Worm (Caenorhabditis elegans) whole organism, midembryonic: Measurements from ENCODE around the gene bir-1.

Experiments
- T22C8.4 ChIP-seq: fragments of 200-800 bp; sonication (Bioruptor generic); IDR thresholded peaks from 2 replicates; pipeline ENCODE4 v1.3.6; 2022; ENCODE audit warnings: missing genetic modification characterization, missing compliant biosample characterization
- cog-1 ChIP-seq: sonication (generic microtip); optimal IDR thresholded peaks from 2 replicates; lab custom pipeline; 2016; ENCODE audit warnings: missing genetic modification characterization, missing compliant biosample characterization
- flt-1 ChIP-seq: fragments of 200-800 bp; sonication (Bioruptor generic); IDR thresholded peaks from 2 replicates; pipeline ENCODE4 v1.3.6; 2022; ENCODE audit warnings: missing genetic modification characterization, missing compliant biosample characterization
- klf-2 ChIP-seq: fragments of 200-800 bp; sonication (Bioruptor generic); conservative IDR thresholded peaks from 2 replicates; pipeline ENCODE4 v1.3.6; 2022; ENCODE audit warnings: missing genetic modification reagents, missing genetic modification characterization, missing compliant biosample characterization
- ref-1 ChIP-seq: fragments of 200-800 bp; sonication (Bioruptor generic); conservative IDR thresholded peaks from 2 replicates; pipeline ENCODE4 v1.3.6; 2022; ENCODE audit warnings: missing genetic modification reagents, missing genetic modification characterization, missing compliant biosample characterization
- ztf-29 ChIP-seq: fragments of 200-800 bp; sonication (Bioruptor generic); IDR thresholded peaks from 2 replicates; pipeline ENCODE4 v1.3.6; 2022; ENCODE audit warnings: missing genetic modification reagents, missing genetic modification characterization, missing compliant biosample characterization

ce11 chrV:11647821-11648220 lies 3.5 kb downstream of the bir-1 start:
- TF ChIP-seq cog-1 (tag; lab: Kevin White, UChicago) (no peak), flt-1 (GFP tag; lab: Robert Waterston, UW) (no peak), ztf-29 (GFP tag; lab: Robert Waterston, UW) (no peak), klf-2 (GFP tag; lab: Robert Waterston, UW) (no peak), T22C8.4 (GFP tag; lab: Robert Waterston, UW) (no peak), ref-1 (GFP tag; lab: Robert Waterston, UW) (no peak)
